Fruit fly (Drosophila melanogaster) Kc167 (cell line): Measurements from ENCODE around the gene mRpS33.

Experiments used
- Myc ChIP-seq: fragments of >200 bp; optimal IDR thresholded peaks from 2 replicates; lab custom pipeline; 2017; ENCODE audit warnings: missing external identifiers
- Sin3A ChIP-seq: fragments of >200 bp; optimal IDR thresholded peaks from 2 replicates; lab custom pipeline; 2018; ENCODE audit warnings: missing external identifiers
- h ChIP-seq: fragments of >200 bp; optimal IDR thresholded peaks from 3 replicates; lab custom pipeline; 2018; ENCODE audit warnings: missing external identifiers
- insv ChIP-seq: fragments of >200 bp; optimal IDR thresholded peaks from 3 replicates; lab custom pipeline; 2018; ENCODE audit warnings: missing external identifiers
- psq ChIP-seq: fragments of >200 bp; optimal IDR thresholded peaks from 2 replicates; lab custom pipeline; 2017; ENCODE audit warnings: missing external identifiers
- ttk ChIP-seq: sonication (Bioruptor generic); optimal IDR thresholded peaks from 2 replicates; lab custom pipeline; 2017; ENCODE audit warnings: missing external identifiers

dm6 chr3R:16395448-16395847, 40.9 kb downstream of the mRpS33 start:
- TF ChIP-seq psq = no peak
- no peak for TF ChIP-seq Sin3A
- TF ChIP-seq h (lab: Kevin White, UChicago) = no peak
- TF ChIP-seq Myc (lab: Kevin White, UChicago) = no peak
- TF ChIP-seq ttk (lab: Kevin White, UChicago) = no peak
- TF ChIP-seq insv (lab: Kevin White, UChicago) = no peak
